Worm (Caenorhabditis elegans): ENCODE measurements around the gene B0244.17.

DNA sequence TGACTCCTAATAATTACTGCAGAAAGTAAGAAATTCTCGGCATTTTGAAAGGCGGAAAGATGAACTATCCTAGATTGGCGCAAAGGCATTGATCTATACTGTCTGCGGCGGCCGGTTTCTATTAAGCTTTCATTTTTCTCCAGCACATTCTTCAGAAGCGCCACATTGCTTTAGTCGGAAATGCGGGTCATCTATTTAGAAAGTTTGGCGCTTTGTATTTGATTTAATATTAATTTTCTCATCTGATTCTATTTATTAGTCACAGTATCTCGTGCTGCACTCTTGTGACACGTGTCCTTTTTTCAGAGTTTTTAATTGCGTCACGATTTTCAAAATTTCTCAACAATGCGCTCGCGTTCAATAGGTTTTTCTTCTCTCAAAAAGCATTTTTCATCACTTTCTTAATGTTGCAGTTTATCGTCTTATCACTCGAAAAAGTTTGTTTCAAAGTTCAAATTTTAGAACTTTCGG is 18.0 kb upstream of the B0244.17 start:
- no peak for TF ChIP-seq dao-5 (tag; optimal IDR thresholded peaks at IDR 0.05)
- no peak for TF ChIP-seq him-1 (tag; optimal IDR thresholded peaks at IDR 0.05)
